Fruit fly (Drosophila melanogaster) whole organism, embryonic: ENCODE results near the gene CG5087.

ENCODE experiments used
- Atf-2 ChIP-seq: fragments of 200-800 bp; sonication (Bioruptor generic); optimal IDR thresholded peaks from 2 replicates; lab custom pipeline; 2016; ENCODE audit warnings: missing biosample characterization, missing genetic modification characterization
- Atf3 ChIP-seq: fragments of 200-800 bp; sonication (Bioruptor generic); optimal IDR thresholded peaks from 3 replicates; lab custom pipeline; 2016; ENCODE audit warnings: missing biosample characterization, missing genetic modification characterization
- CG10209 ChIP-seq: fragments of 200-800 bp; sonication (Bioruptor generic); optimal IDR thresholded peaks from 3 replicates; lab custom pipeline; 2017; ENCODE audit warnings: missing biosample characterization, mild to moderate bottlenecking, missing genetic modification characterization, missing genetic modification reagents
- CG10462 ChIP-seq: fragments of 200-800 bp; sonication (Bioruptor generic); optimal IDR thresholded peaks from 2 replicates; lab custom pipeline; 2016; ENCODE audit warnings: missing biosample characterization, missing genetic modification characterization
- CG12236 ChIP-seq: fragments of 200-800 bp; sonication (Bioruptor generic); optimal IDR thresholded peaks from 2 replicates; lab custom pipeline; 2016; ENCODE audit warnings: missing biosample characterization, missing genetic modification characterization
- CG12659 ChIP-seq: fragments of 200-800 bp; sonication (Bioruptor generic); optimal IDR thresholded peaks from 3 replicates; lab custom pipeline; 2017; ENCODE audit warnings: mild to moderate bottlenecking, missing biosample characterization, missing genetic modification reagents, missing genetic modification characterization
- CG12744 ChIP-seq: fragments of 200-800 bp; sonication (Bioruptor generic); optimal IDR thresholded peaks from 2 replicates; lab custom pipeline; 2016; ENCODE audit warnings: missing biosample characterization, missing genetic modification characterization
- CG15479 ChIP-seq: fragments of 200-800 bp; sonication (Bioruptor generic); optimal IDR thresholded peaks from 3 replicates; lab custom pipeline; 2019; ENCODE audit warnings: missing biosample characterization, mild to moderate bottlenecking, missing genetic modification characterization, moderate library complexity
- CG16779 ChIP-seq: fragments of 200-800 bp; sonication (Bioruptor generic); IDR thresholded peaks from 2 replicates; pipeline ENCODE4 v1.3.6; 2022; ENCODE audit warnings: missing biosample characterization, missing genetic modification characterization
- CG17385 ChIP-seq: fragments of 200-800 bp; sonication (Bioruptor generic); optimal IDR thresholded peaks from 3 replicates; lab custom pipeline; 2018; ENCODE audit warnings: missing biosample characterization, mild to moderate bottlenecking, missing genetic modification characterization
- CG3163 ChIP-seq: fragments of 200-800 bp; sonication (Bioruptor generic); optimal IDR thresholded peaks from 3 replicates; lab custom pipeline; 2016; ENCODE audit warnings: missing biosample characterization, missing genetic modification characterization
- CG34422 ChIP-seq: fragments of 200-800 bp; sonication (Bioruptor generic); IDR thresholded peaks from 3 replicates; pipeline ENCODE4 v1.3.6; 2022; ENCODE audit warnings: missing biosample characterization, missing genetic modification characterization
- CG4707 ChIP-seq: fragments of 200-800 bp; sonication (Bioruptor generic); optimal IDR thresholded peaks from 2 replicates; lab custom pipeline; 2018; ENCODE audit warnings: missing biosample characterization, mild to moderate bottlenecking, missing genetic modification characterization, moderate library complexity
- CG8089 ChIP-seq: fragments of 200-800 bp; sonication (Bioruptor generic); optimal IDR thresholded peaks from 3 replicates; lab custom pipeline; 2016; ENCODE audit warnings: missing biosample characterization, missing genetic modification characterization
- Camta ChIP-seq: fragments of 200-800 bp; sonication (Bioruptor generic); optimal IDR thresholded peaks from 2 replicates; lab custom pipeline; 2016; ENCODE audit warnings: missing biosample characterization, missing genetic modification characterization
- CrebB ChIP-seq: fragments of 200-800 bp; sonication (Bioruptor generic); optimal IDR thresholded peaks from 3 replicates; lab custom pipeline; 2018; ENCODE audit warnings: missing biosample characterization, mild to moderate bottlenecking, missing genetic modification characterization
- D ChIP-seq, 2 experiments: fragments of 200-800 bp in 1 of 2; fragments of >200 bp in 1 of 2; sonication (Bioruptor generic) in 1 of 2; optimal IDR thresholded peaks; 2 replicates in 1 of 2; 3 replicates in 1 of 2; lab custom pipeline; 2017; ENCODE audit warnings: mild to moderate bottlenecking in 1 of 2, missing biosample characterization in 1 of 2, missing genetic modification characterization in 1 of 2, missing genetic modification reagents in 1 of 2
- Dbx ChIP-seq: fragments of 200-800 bp; sonication (Bioruptor generic); IDR thresholded peaks from 3 replicates; pipeline ENCODE4 v1.3.6; 2022; ENCODE audit warnings: missing biosample characterization, missing genetic modification characterization
- Dll ChIP-seq: fragments of 200-800 bp; sonication (Bioruptor generic); IDR thresholded peaks from 4 replicates; pipeline ENCODE4 v1.3.6; 2022; ENCODE audit warnings: missing biosample characterization, missing genetic modification characterization; ENCODE audit not compliant: partially characterized antibody
- Dref ChIP-seq: fragments of 200-800 bp; sonication (Bioruptor generic); IDR thresholded peaks from 2 replicates; pipeline ENCODE4 v1.3.6; 2022; ENCODE audit warnings: missing biosample characterization, missing genetic modification characterization
- E2f1 ChIP-seq: fragments of 200-800 bp; sonication (Bioruptor generic); IDR thresholded peaks from 2 replicates; pipeline ENCODE4 v1.3.6; 2022; ENCODE audit warnings: missing biosample characterization, missing genetic modification characterization
- E2f2 ChIP-seq: fragments of 200-800 bp; sonication (Bioruptor generic); IDR thresholded peaks from 2 replicates; pipeline ENCODE4 v1.3.6; 2022; ENCODE audit warnings: missing biosample characterization, missing genetic modification characterization
- Fer2 ChIP-seq: fragments of 200-800 bp; sonication (Bioruptor generic); optimal IDR thresholded peaks from 2 replicates; lab custom pipeline; 2018; ENCODE audit warnings: missing biosample characterization, mild to moderate bottlenecking, missing genetic modification characterization, moderate library complexity
- Hr39 ChIP-seq: fragments of >200 bp; optimal IDR thresholded peaks from 2 replicates; lab custom pipeline; 2017
- Hr78 ChIP-seq, 2 experiments: fragments of 200-800 bp in 1 of 2; fragments of >200 bp in 1 of 2; sonication (Bioruptor generic) in 1 of 2; optimal IDR thresholded peaks; 2 replicates each; lab custom pipeline; 2017 to 2019; ENCODE audit warnings: missing biosample characterization in 2 of 2, missing genetic modification characterization in 2 of 2, mild to moderate bottlenecking in 1 of 2, moderate library complexity in 1 of 2
- Jarid2 ChIP-seq: fragments of 200-800 bp; sonication (Bioruptor generic); optimal IDR thresholded peaks from 3 replicates; lab custom pipeline; 2017; ENCODE audit warnings: mild to moderate bottlenecking, missing biosample characterization, missing genetic modification reagents, missing genetic modification characterization
- MBD-R2 ChIP-seq: fragments of 200-800 bp; sonication (Bioruptor generic); IDR thresholded peaks from 2 replicates; pipeline ENCODE4 v1.3.6; 2022; ENCODE audit warnings: missing biosample characterization, missing genetic modification characterization
- Myb ChIP-seq: fragments of 200-800 bp; sonication (Bioruptor generic); optimal IDR thresholded peaks from 2 replicates; lab custom pipeline; 2016; ENCODE audit warnings: missing biosample characterization, missing genetic modification characterization
- NC2β ChIP-seq: fragments of 200-800 bp; sonication (Bioruptor generic); optimal IDR thresholded peaks from 2 replicates; lab custom pipeline; 2016; ENCODE audit warnings: missing biosample characterization, missing genetic modification characterization
- Sox100B ChIP-seq: fragments of 200-800 bp; sonication (Bioruptor generic); optimal IDR thresholded peaks from 3 replicates; lab custom pipeline; 2018; ENCODE audit warnings: missing biosample characterization, mild to moderate bottlenecking, missing genetic modification characterization
- Tbp ChIP-seq: fragments of >200 bp; optimal IDR thresholded peaks from 2 replicates; lab custom pipeline; 2018; ENCODE audit warnings: missing biosample characterization, missing genetic modification characterization
- YL-1 ChIP-seq: fragments of 200-800 bp; sonication (Bioruptor generic); optimal IDR thresholded peaks from 3 replicates; lab custom pipeline; 2017; ENCODE audit warnings: missing biosample characterization, mild to moderate bottlenecking, missing genetic modification characterization
- abd-A ChIP-seq: fragments of 200-800 bp; sonication (Bioruptor generic); optimal IDR thresholded peaks from 3 replicates; lab custom pipeline; 2019; ENCODE audit warnings: missing biosample characterization, mild to moderate bottlenecking, missing genetic modification characterization, moderate library complexity
- ap ChIP-seq: fragments of 200-800 bp; sonication (Bioruptor generic); IDR thresholded peaks from 2 replicates; pipeline ENCODE4 v1.3.6; 2022; ENCODE audit warnings: missing biosample characterization, missing genetic modification characterization
- az2 ChIP-seq: fragments of 200-800 bp; sonication (Bioruptor generic); optimal IDR thresholded peaks from 3 replicates; lab custom pipeline; 2016; ENCODE audit warnings: missing biosample characterization, missing genetic modification characterization
- chm ChIP-seq: fragments of 200-800 bp; sonication (Bioruptor generic); IDR thresholded peaks from 2 replicates; pipeline ENCODE4 v1.3.6; 2022; ENCODE audit warnings: missing biosample characterization, missing genetic modification characterization
- crol ChIP-seq: fragments of 200-800 bp; sonication (Bioruptor generic); IDR thresholded peaks from 2 replicates; pipeline ENCODE4 v1.3.6; 2022; ENCODE audit warnings: missing biosample characterization, missing genetic modification characterization
- eyg ChIP-seq: fragments of 200-800 bp; sonication (Bioruptor generic); optimal IDR thresholded peaks from 3 replicates; lab custom pipeline; 2016; ENCODE audit warnings: missing biosample characterization, missing genetic modification characterization
- insv ChIP-seq, 2 experiments: fragments of 200-800 bp; sonication (Bioruptor generic); optimal IDR thresholded peaks; 3 replicates each; lab custom pipeline; 2016 to 2018; ENCODE audit warnings: missing biosample characterization in 2 of 2, missing genetic modification characterization in 2 of 2
- lab ChIP-seq: fragments of 200-800 bp; sonication (Bioruptor generic); optimal IDR thresholded peaks from 3 replicates; lab custom pipeline; 2017; ENCODE audit warnings: missing biosample characterization, missing genetic modification characterization, mild to moderate bottlenecking, moderate library complexity, missing genetic modification reagents
- nerfin-1 ChIP-seq: fragments of 200-800 bp; sonication (Bioruptor generic); optimal IDR thresholded peaks from 3 replicates; lab custom pipeline; 2019; ENCODE audit warnings: missing biosample characterization, mild to moderate bottlenecking, missing genetic modification characterization, moderate library complexity
- p53 ChIP-seq: fragments of 200-800 bp; sonication (Bioruptor generic); optimal IDR thresholded peaks from 2 replicates; lab custom pipeline; 2016; ENCODE audit warnings: missing biosample characterization, missing genetic modification characterization
- pb ChIP-seq: fragments of 200-800 bp; sonication (Bioruptor generic); optimal IDR thresholded peaks from 3 replicates; lab custom pipeline; 2016; ENCODE audit warnings: missing biosample characterization, missing genetic modification characterization
- psq ChIP-seq: fragments of 200-800 bp; sonication (Bioruptor generic); optimal IDR thresholded peaks from 2 replicates; lab custom pipeline; 2017; ENCODE audit warnings: missing biosample characterization, missing genetic modification characterization
- pzg ChIP-seq: fragments of 200-800 bp; sonication (Bioruptor generic); optimal IDR thresholded peaks from 3 replicates; lab custom pipeline; 2018; ENCODE audit warnings: missing biosample characterization, mild to moderate bottlenecking, missing genetic modification characterization, moderate library complexity
- sens ChIP-seq: fragments of 200-800 bp; sonication (Bioruptor generic); peaks from one replicate; lab custom pipeline; 2016; ENCODE audit warnings: missing biosample characterization, missing genetic modification characterization
- seq ChIP-seq: fragments of 200-800 bp; sonication (Bioruptor generic); IDR thresholded peaks from 2 replicates; pipeline ENCODE4 v1.3.6; 2022; ENCODE audit warnings: missing biosample characterization, missing genetic modification characterization
- sisA ChIP-seq: fragments of 200-800 bp; sonication (Bioruptor generic); IDR thresholded peaks from 2 replicates; pipeline ENCODE4 v1.3.6; 2022; ENCODE audit warnings: missing biosample characterization, missing genetic modification characterization
- so ChIP-seq: fragments of 200-800 bp; sonication (Bioruptor generic); IDR thresholded peaks from 3 replicates; pipeline ENCODE4 v1.3.6; 2022; ENCODE audit warnings: missing biosample characterization, missing genetic modification characterization
- sug ChIP-seq: fragments of 200-800 bp; optimal IDR thresholded peaks from 2 replicates; lab custom pipeline; 2019; ENCODE audit warnings: missing biosample characterization, mild to moderate bottlenecking, missing genetic modification characterization, moderate library complexity
- tx ChIP-seq: fragments of 200-800 bp; sonication (Bioruptor generic); optimal IDR thresholded peaks from 2 replicates; lab custom pipeline; 2016; ENCODE audit warnings: missing biosample characterization, missing genetic modification characterization
- z ChIP-seq: fragments of 200-800 bp; sonication (Bioruptor generic); IDR thresholded peaks from 3 replicates; pipeline ENCODE4 v1.3.6; 2022; ENCODE audit warnings: missing biosample characterization, missing genetic modification characterization

Gene CG5087

DNA sequence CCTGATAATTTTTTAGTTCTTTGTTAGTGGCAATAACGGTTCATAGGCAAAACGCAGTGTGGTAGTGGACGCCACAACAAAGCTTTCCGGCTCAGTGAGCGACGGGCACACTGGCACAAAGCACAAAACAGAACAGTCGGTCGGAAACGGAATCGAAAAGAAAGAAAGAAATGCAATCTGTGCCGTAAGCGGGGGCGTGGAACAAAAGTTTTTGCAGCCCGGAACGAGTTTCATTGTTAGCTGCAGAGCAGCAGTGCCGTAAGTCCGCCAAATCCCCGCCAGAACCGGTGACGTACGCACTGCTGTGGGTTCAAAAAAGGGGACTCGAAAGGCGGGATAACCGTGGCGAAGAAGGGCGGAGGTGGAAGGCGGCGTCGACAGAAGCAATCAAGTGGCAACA is 29.5 kb upstream of the CG5087 start, which contains the start of gene CG5026 (continued):
- no peak for TF ChIP-seq so (GFP tag; lab: Robert Waterston, UW)
- no peak for TF ChIP-seq E2f1 (GFP tag; lab: Robert Waterston, UW)
- peak; percentile 68 for TF ChIP-seq E2f2 (GFP tag; lab: Robert Waterston, UW)
- TF ChIP-seq CG12659 = peak; percentile 46
- peak; percentile 52 for TF ChIP-seq psq
- peak; percentile 34 for TF ChIP-seq Dref (GFP tag; lab: Robert Waterston, UW)
- peak; percentile 81 for TF ChIP-seq Myb (GFP tag; lab: Kevin White, UChicago)
- peak; percentile 11 for TF ChIP-seq NC2β (GFP tag; lab: Kevin White, UChicago)
- TF ChIP-seq CG17385 (GFP tag; lab: Kevin White, UChicago) = no peak
- TF ChIP-seq CrebB = no peak
- TF ChIP-seq Dbx = 0 out of 3 replicates have a peak, but pooled peaks have one; percentile 26
- no peak for TF ChIP-seq Tbp (GFP tag; lab: Kevin White, UChicago)
- peak; percentile 44 for TF ChIP-seq sug (tag; lab: Kevin White, UChicago)
- TF ChIP-seq CG12236 (GFP tag; lab: Kevin White, UChicago) = no peak
- TF ChIP-seq eyg (GFP tag; lab: Kevin White, UChicago) = no peak
- TF ChIP-seq tx (GFP tag; lab: Kevin White, UChicago) = no peak
- TF ChIP-seq lab (GFP tag; lab: Kevin White, UChicago) = no peak
- TF ChIP-seq CG10209 (GFP tag; lab: Kevin White, UChicago) = no peak
- TF ChIP-seq sens (GFP tag; lab: Kevin White, UChicago) = no peak
- TF ChIP-seq CG3163 (GFP tag; lab: Kevin White, UChicago) = no peak
- TF ChIP-seq pb (GFP tag; lab: Kevin White, UChicago) = no peak
- TF ChIP-seq sisA = no peak
- peak; percentile 63; the same call in 1 of the 2 replicates for TF ChIP-seq crol (GFP tag; lab: Robert Waterston, UW)
- no peak for TF ChIP-seq CG12744
- 0 out of 3 replicates have a peak, but pooled peaks have one; percentile 14 for TF ChIP-seq CG34422 (GFP tag; lab: Robert Waterston, UW)
- TF ChIP-seq Hr39 (lab: Kevin White, UChicago) = no peak
- no peak for TF ChIP-seq az2 (GFP tag; lab: Kevin White, UChicago)
- TF ChIP-seq z (GFP tag; lab: Robert Waterston, UW) = no peak
- no peak for TF ChIP-seq Atf3
- TF ChIP-seq CG15479 (GFP tag; lab: Kevin White, UChicago) = no peak
- no peak for TF ChIP-seq ap (GFP tag; lab: Robert Waterston, UW)
- no peak for TF ChIP-seq CG8089 (GFP tag; lab: Kevin White, UChicago)
- peak; percentile 32 for TF ChIP-seq CG10462 (GFP tag; lab: Kevin White, UChicago)
- peak; percentile 38 for TF ChIP-seq YL-1
- no peak for TF ChIP-seq abd-A (tag; lab: Kevin White, UChicago)
- no peak for TF ChIP-seq Jarid2 (GFP tag; lab: Kevin White, UChicago)
- TF ChIP-seq Hr78 (GFP tag; optimal IDR thresholded peaks at IDR 0.05; lab: Kevin White, UChicago) = no peak
- no peak for TF ChIP-seq insv (GFP tag; optimal IDR thresholded peaks at IDR 0.05; lab: Kevin White, UChicago)
- no peak for TF ChIP-seq nerfin-1 (tag; lab: Kevin White, UChicago)
- peak; percentile 37; the same call in 1 of the 4 replicates for TF ChIP-seq Dll (GFP tag; lab: Robert Waterston, UW)
- TF ChIP-seq D (optimal IDR thresholded peaks at IDR 0.05; lab: Kevin White, UChicago) = no peak
- no peak for TF ChIP-seq D (GFP tag; optimal IDR thresholded peaks at IDR 0.05; lab: Kevin White, UChicago)
- no peak for TF ChIP-seq Atf-2 (GFP tag; lab: Kevin White, UChicago)
- no peak for TF ChIP-seq CG4707 (GFP tag; lab: Kevin White, UChicago)
- no peak for TF ChIP-seq CG16779 (GFP tag; lab: Robert Waterston, UW)
- no peak for TF ChIP-seq Sox100B (GFP tag; lab: Kevin White, UChicago)
- no peak for TF ChIP-seq Fer2 (tag; lab: Kevin White, UChicago)
- TF ChIP-seq pzg (GFP tag; lab: Kevin White, UChicago) = peak; percentile 71
- TF ChIP-seq MBD-R2 (GFP tag; lab: Robert Waterston, UW) = peak; percentile 90
- TF ChIP-seq Camta (GFP tag; lab: Kevin White, UChicago) = no peak
- TF ChIP-seq seq (GFP tag; lab: Robert Waterston, UW) = no peak
- TF ChIP-seq p53 (GFP tag; lab: Kevin White, UChicago) = no peak
- TF ChIP-seq chm (GFP tag; lab: Robert Waterston, UW) = no peak
